Fruit fly (Drosophila melanogaster): ENCODE measurements around the gene sowah.

sowah gene

dm6 chr3L:12587218-12587797 lies 15.0 kb upstream of the sowah start (continued):
- no peak for TF ChIP-seq Deaf1 (tag; optimal IDR thresholded peaks at IDR 0.05)
- TF ChIP-seq D19A (tag; optimal IDR thresholded peaks at IDR 0.05), result no peak
- TF ChIP-seq CG7556 (GFP tag; optimal IDR thresholded peaks at IDR 0.05), result peak; percentile 8
- peak; percentile 7 for TF ChIP-seq gsb-n (tag; optimal IDR thresholded peaks at IDR 0.05)
- TF ChIP-seq lola (GFP tag; optimal IDR thresholded peaks at IDR 0.05), result peak in 1 of 3 experiments; percentile 17
- TF ChIP-seq CG12236 (GFP tag; optimal IDR thresholded peaks at IDR 0.05), result no peak
- peak; percentile 16 for TF ChIP-seq CoRest (tag; optimal IDR thresholded peaks at IDR 0.05)
- TF ChIP-seq dmrt99B (tag; optimal IDR thresholded peaks at IDR 0.05), result peak; percentile 25
- TF ChIP-seq zf30C (GFP tag; optimal IDR thresholded peaks at IDR 0.05), result no peak
- no peak for TF ChIP-seq Six4 (GFP tag; optimal IDR thresholded peaks at IDR 0.05)
- TF ChIP-seq CG2116 (GFP tag; optimal IDR thresholded peaks at IDR 0.05), result no peak
- peak; percentile 3 for TF ChIP-seq Hr3 (GFP tag; optimal IDR thresholded peaks at IDR 0.05)
- TF ChIP-seq pros (GFP tag; optimal IDR thresholded peaks at IDR 0.05), result no peak
- TF ChIP-seq CG14667 (GFP tag; IDR thresholded peaks at IDR 0.05), result no peak
- TF ChIP-seq fd96Cb (tag; optimal IDR thresholded peaks at IDR 0.05), result peak; percentile 0
- TF ChIP-seq ftz-f1 (GFP tag; optimal IDR thresholded peaks at IDR 0.05), result no peak
- no peak for TF ChIP-seq CG13775 (GFP tag; optimal IDR thresholded peaks at IDR 0.05)
- peak in 1 of 2 experiments; percentile 24 for TF ChIP-seq Hr51 (GFP tag; optimal IDR thresholded peaks at IDR 0.05)
- peak; percentile 6 for TF ChIP-seq CG4424 (GFP tag; optimal IDR thresholded peaks at IDR 0.05)
- no peak for TF ChIP-seq CG3163 (GFP tag; optimal IDR thresholded peaks at IDR 0.05)
- TF ChIP-seq pnt (GFP tag; optimal IDR thresholded peaks at IDR 0.05), result no peak
- TF ChIP-seq CG18262 (tag; optimal IDR thresholded peaks at IDR 0.05), result peak; percentile 59
- TF ChIP-seq dysf (GFP tag; IDR thresholded peaks at IDR 0.05), result no peak
- peak; percentile 23 for TF ChIP-seq CG14710 (tag; optimal IDR thresholded peaks at IDR 0.05)
- TF ChIP-seq CG2712 (tag; optimal IDR thresholded peaks at IDR 0.05), result peak; percentile 26
- TF ChIP-seq CG12744 (GFP tag; optimal IDR thresholded peaks at IDR 0.05), result no peak
- no peak for TF ChIP-seq slbo (GFP tag; IDR thresholded peaks at IDR 0.05)
- no peak for TF ChIP-seq CG34224 (GFP tag; IDR thresholded peaks at IDR 0.05; ENCODE audit: partially characterized antibody)
- TF ChIP-seq sob (GFP tag; IDR thresholded peaks at IDR 0.05), result no peak
- no peak for TF ChIP-seq tup (GFP tag; optimal IDR thresholded peaks at IDR 0.05)
- TF ChIP-seq CG31441 (GFP tag; IDR thresholded peaks at IDR 0.05), result peak; percentile 54
- no peak for TF ChIP-seq sr (GFP tag; IDR thresholded peaks at IDR 0.05)
- TF ChIP-seq CG10959 (GFP tag; IDR thresholded peaks at IDR 0.05), result no peak
- TF ChIP-seq CG8388 (GFP tag; optimal IDR thresholded peaks at IDR 0.05), result peak; percentile 8
- TF ChIP-seq fru (optimal IDR thresholded peaks at IDR 0.05), result no peak
- TF ChIP-seq Sox100B (GFP tag; optimal IDR thresholded peaks at IDR 0.05), result peak; percentile 46
- TF ChIP-seq dati (GFP tag; IDR thresholded peaks at IDR 0.05), result no peak
- no peak for TF ChIP-seq CG18011 (GFP tag; optimal IDR thresholded peaks at IDR 0.05)
- no peak for TF ChIP-seq CG1603 (tag; optimal IDR thresholded peaks at IDR 0.05)
- TF ChIP-seq org-1 (GFP tag; optimal IDR thresholded peaks at IDR 0.05), result no peak
- peak; percentile 15 for TF ChIP-seq CG17829 (tag; optimal IDR thresholded peaks at IDR 0.05)
- peak; percentile 11 for TF ChIP-seq Blimp-1 (GFP tag; optimal IDR thresholded peaks at IDR 0.05)
